Fruit fly (Drosophila melanogaster) S2 (cell line): ENCODE results near the gene Atac2.

Experiments
- CG8478 ChIP-seq: fragments of >200 bp; optimal IDR thresholded peaks from 2 replicates; lab custom pipeline; 2018
- CTCF ChIP-seq, 2 experiments: fragments of >200 bp; optimal IDR thresholded peaks; 2 replicates each; lab custom pipeline; 2018

- TF ChIP-seq CTCF (optimal IDR thresholded peaks at IDR 0.05; lab: Kevin White, UChicago) (no peak), CG8478 (lab: Kevin White, UChicago) (no peak)
Observed at dm6 chr2L:18568715-18569114, 43.3 kb downstream of the Atac2 start.
